Fruit fly (Drosophila melanogaster) whole organism, pupa: ENCODE data around the gene CG9471.

Source experiments
- CG10348 ChIP-seq: fragments of 200-800 bp; sonication (Bioruptor generic); IDR thresholded peaks from 2 replicates; pipeline ENCODE4 v1.3.6; 2022; ENCODE audit warnings: missing biosample characterization, missing genetic modification characterization
- CG12605 ChIP-seq: fragments of 200-800 bp; sonication (Bioruptor generic); IDR thresholded peaks from 2 replicates; pipeline ENCODE4 v1.3.6; 2022; ENCODE audit warnings: missing biosample characterization, missing genetic modification characterization
- CG13204 ChIP-seq: fragments of 200-800 bp; sonication (Bioruptor generic); optimal IDR thresholded peaks from 2 replicates; lab custom pipeline; 2018; ENCODE audit warnings: missing biosample characterization, mild to moderate bottlenecking, missing genetic modification characterization, moderate library complexity
- CG14655 ChIP-seq: fragments of 200-800 bp; sonication (Bioruptor generic); optimal IDR thresholded peaks from 3 replicates; lab custom pipeline; 2017; ENCODE audit warnings: mild to moderate bottlenecking, missing biosample characterization, missing genetic modification reagents, missing genetic modification characterization
- CG15710 ChIP-seq: fragments of 200-800 bp; sonication (Bioruptor generic); optimal IDR thresholded peaks from 2 replicates; lab custom pipeline; 2018; ENCODE audit warnings: missing biosample characterization, mild to moderate bottlenecking, missing genetic modification characterization, moderate library complexity
- CG17806 ChIP-seq: fragments of 200-800 bp; sonication (Bioruptor generic); optimal IDR thresholded peaks from 2 replicates; lab custom pipeline; 2018; ENCODE audit warnings: missing biosample characterization, mild to moderate bottlenecking, missing genetic modification characterization, moderate library complexity
- CG32121 ChIP-seq: fragments of 200-800 bp; sonication (Bioruptor generic); IDR thresholded peaks from 2 replicates; pipeline ENCODE4 v1.3.6; 2022; ENCODE audit warnings: missing biosample characterization, missing genetic modification characterization
- CG34367 ChIP-seq: fragments of 200-800 bp; sonication (Bioruptor generic); optimal IDR thresholded peaks from 2 replicates; lab custom pipeline; 2018; ENCODE audit warnings: missing biosample characterization, mild to moderate bottlenecking, missing genetic modification characterization
- CG4496 ChIP-seq: fragments of 200-800 bp; sonication (Bioruptor generic); IDR thresholded peaks from 3 replicates; pipeline ENCODE4 v1.3.6; 2022; ENCODE audit warnings: missing biosample characterization, missing genetic modification characterization
- CG8159 ChIP-seq: fragments of 200-800 bp; sonication (Bioruptor generic); optimal IDR thresholded peaks from 3 replicates; lab custom pipeline; 2018; ENCODE audit warnings: missing biosample characterization, mild to moderate bottlenecking, missing genetic modification characterization, moderate library complexity
- CG8301 ChIP-seq: fragments of 200-800 bp; sonication (Bioruptor generic); optimal IDR thresholded peaks from 2 replicates; lab custom pipeline; 2018; ENCODE audit warnings: missing biosample characterization, mild to moderate bottlenecking, missing genetic modification characterization
- CG9948 ChIP-seq: fragments of 200-800 bp; sonication (Bioruptor generic); optimal IDR thresholded peaks from 2 replicates; lab custom pipeline; 2018; ENCODE audit warnings: missing biosample characterization, mild to moderate bottlenecking, missing genetic modification characterization, moderate library complexity
- D1 ChIP-seq: fragments of 200-800 bp; sonication (Bioruptor generic); optimal IDR thresholded peaks from 2 replicates; lab custom pipeline; 2018; ENCODE audit warnings: missing biosample characterization, mild to moderate bottlenecking, missing genetic modification characterization, moderate library complexity
- EcR ChIP-seq: fragments of 200-800 bp; sonication (Bioruptor generic); optimal IDR thresholded peaks from 3 replicates; lab custom pipeline; 2019; ENCODE audit warnings: missing biosample characterization, missing genetic modification characterization, mild to moderate bottlenecking, moderate library complexity, missing genetic modification reagents
- Ets98B ChIP-seq: fragments of 200-800 bp; sonication (Bioruptor generic); IDR thresholded peaks from 2 replicates; pipeline ENCODE4 v1.3.6; 2022; ENCODE audit warnings: missing biosample characterization, missing genetic modification characterization
- Pif1A ChIP-seq: fragments of 200-800 bp; sonication (Bioruptor generic); optimal IDR thresholded peaks from 3 replicates; lab custom pipeline; 2016; ENCODE audit warnings: missing biosample characterization, missing genetic modification characterization
- Pif1B ChIP-seq: fragments of 200-800 bp; sonication (Bioruptor generic); optimal IDR thresholded peaks from 3 replicates; lab custom pipeline; 2016; ENCODE audit warnings: missing biosample characterization, missing genetic modification characterization
- Snoo ChIP-seq: fragments of 200-800 bp; sonication (Bioruptor generic); optimal IDR thresholded peaks from 3 replicates; lab custom pipeline; 2017; ENCODE audit warnings: missing biosample characterization, mild to moderate bottlenecking, missing genetic modification characterization, inconsistent platforms
- fd96Ca ChIP-seq: fragments of 200-800 bp; sonication (Bioruptor generic); IDR thresholded peaks from 3 replicates; pipeline ENCODE4 v1.3.6; 2022; ENCODE audit warnings: missing biosample characterization, missing genetic modification characterization
- gl ChIP-seq: fragments of 200-800 bp; sonication (Bioruptor generic); optimal IDR thresholded peaks from 2 replicates; lab custom pipeline; 2018; ENCODE audit warnings: missing biosample characterization, mild to moderate bottlenecking, missing genetic modification characterization
- rn ChIP-seq: fragments of 200-800 bp; sonication (Bioruptor generic); IDR thresholded peaks from 2 replicates; pipeline ENCODE4 v1.3.6; 2022; ENCODE audit warnings: missing biosample characterization, missing genetic modification characterization

Gene CG9471

DNA sequence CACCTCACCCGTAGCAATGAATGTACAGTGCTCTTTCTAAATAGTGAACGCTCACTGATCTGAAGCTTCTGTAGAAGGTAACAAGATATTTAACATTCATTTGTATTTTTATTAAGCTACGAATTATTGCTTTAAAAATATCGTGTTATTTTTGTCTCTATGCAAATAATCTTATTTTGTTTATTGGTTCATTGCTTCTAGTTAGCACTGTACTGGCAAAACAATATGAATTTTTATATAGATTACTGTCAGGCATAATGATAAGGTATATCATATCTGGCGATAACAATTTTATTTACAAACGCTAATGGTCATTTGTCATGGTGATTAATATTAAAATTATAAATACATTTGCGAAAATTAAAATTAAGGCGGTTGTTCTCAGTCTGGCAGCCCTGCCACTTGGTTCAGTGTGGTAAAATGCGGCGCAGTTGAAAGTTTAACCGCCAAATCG is at the start of gene CG9471:
CG9471 (minus strand) TSS at position 24 of the 454 bp plus-strand sequence.
- peak; percentile 77 for TF ChIP-seq gl (tag; lab: Kevin White, UChicago)
- TF ChIP-seq Snoo (tag; lab: Kevin White, UChicago): peak; percentile 92
- peak; percentile 93 for TF ChIP-seq Pif1B (GFP tag; lab: Kevin White, UChicago)
- TF ChIP-seq CG15710: peak; percentile 91
- TF ChIP-seq Pif1A (GFP tag; lab: Kevin White, UChicago): peak; percentile 95
- peak; percentile 95 for TF ChIP-seq Ets98B (GFP tag; lab: Robert Waterston, UW)
- TF ChIP-seq CG32121 (GFP tag; lab: Robert Waterston, UW): peak; percentile 91
- peak; percentile 91 for TF ChIP-seq CG8159
- TF ChIP-seq CG14655 (GFP tag; lab: Kevin White, UChicago): no peak
- TF ChIP-seq fd96Ca: peak; percentile 42; the same call in 1 of the 3 replicates
- TF ChIP-seq rn: peak; percentile 82
- TF ChIP-seq CG9948 (tag; lab: Kevin White, UChicago): peak; percentile 89
- TF ChIP-seq CG4496 (GFP tag; lab: Robert Waterston, UW): peak; percentile 97
- peak; percentile 25 for TF ChIP-seq EcR (GFP tag; lab: Kevin White, UChicago)
- TF ChIP-seq CG8301: peak; percentile 91
- TF ChIP-seq D1 (tag; lab: Kevin White, UChicago): no peak
- no peak for TF ChIP-seq CG13204 (GFP tag; lab: Kevin White, UChicago)
- TF ChIP-seq CG10348 (GFP tag; lab: Robert Waterston, UW): peak; percentile 59
- peak; percentile 93 for TF ChIP-seq CG17806 (tag; lab: Kevin White, UChicago)
- TF ChIP-seq CG34367: peak; percentile 89
- TF ChIP-seq CG12605 (GFP tag; lab: Robert Waterston, UW): peak; percentile 94

DNA sequence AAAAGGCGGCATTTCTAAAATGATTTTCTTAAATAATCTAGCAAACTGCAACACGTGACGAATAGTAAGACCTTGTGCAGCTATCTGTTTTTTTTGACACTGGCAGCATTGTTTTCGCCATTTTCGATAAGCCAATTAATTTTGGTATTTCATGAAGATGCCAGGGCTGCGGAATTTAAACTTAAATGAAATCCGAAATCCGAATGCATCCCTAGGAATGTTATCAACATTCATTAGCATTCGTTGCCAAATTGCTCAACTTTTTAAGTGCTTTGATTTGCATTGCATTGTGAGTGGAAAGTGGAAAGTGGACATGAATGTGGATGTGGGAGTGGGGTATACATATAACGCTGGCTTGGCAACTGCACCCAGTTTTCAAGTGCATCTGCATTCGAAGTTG is 49.7 kb upstream of the CG9471 start, which contains the start of gene CG42857:
CG42857 (minus strand) TSS at position 101 of the 400 bp plus-strand sequence.
- TF ChIP-seq gl (tag; lab: Kevin White, UChicago) (no peak), CG12605 (GFP tag; lab: Robert Waterston, UW) (no peak), CG17806 (tag; lab: Kevin White, UChicago) (no peak), Ets98B (GFP tag; lab: Robert Waterston, UW) (no peak), CG8301 (no peak), CG10348 (GFP tag; lab: Robert Waterston, UW) (no peak), fd96Ca (no peak), CG4496 (GFP tag; lab: Robert Waterston, UW) (no peak), CG13204 (GFP tag; lab: Kevin White, UChicago) (no peak), CG32121 (GFP tag; lab: Robert Waterston, UW) (no peak), Pif1A (GFP tag; lab: Kevin White, UChicago) (no peak), D1 (tag; lab: Kevin White, UChicago) (no peak), CG8159 (no peak), rn (no peak), Pif1B (GFP tag; lab: Kevin White, UChicago) (no peak), CG34367 (no peak), CG14655 (GFP tag; lab: Kevin White, UChicago) (no peak)

DNA sequence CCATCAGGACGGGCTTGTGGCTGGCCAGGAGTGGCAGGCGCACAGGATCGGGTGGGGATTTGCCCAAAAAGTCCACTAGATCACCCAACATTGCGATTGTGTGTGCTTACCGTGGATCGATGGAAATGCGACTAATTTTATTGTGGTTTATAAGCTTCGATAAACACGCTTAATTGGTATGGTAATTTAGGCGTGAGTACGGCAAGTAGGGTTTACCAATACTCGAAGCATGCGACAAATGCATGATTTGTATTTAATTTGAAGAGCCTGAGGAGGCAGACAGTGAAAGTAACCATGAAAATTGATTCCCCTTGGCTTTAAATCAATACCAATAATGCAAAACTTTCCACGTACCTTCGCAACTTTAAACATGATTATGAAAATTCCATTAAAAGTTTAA is 48.4 kb upstream of the CG9471 start, which contains the start of gene CG9458:
CG9458 (minus strand) TSS at position 101 of the 400 bp plus-strand sequence.
- TF ChIP-seq CG9948 (tag; lab: Kevin White, UChicago) (no peak), CG8159 (no peak), CG34367 (no peak), CG32121 (GFP tag; lab: Robert Waterston, UW) (no peak), CG4496 (GFP tag; lab: Robert Waterston, UW) (no peak), Pif1A (GFP tag; lab: Kevin White, UChicago) (no peak), CG13204 (GFP tag; lab: Kevin White, UChicago) (no peak), Pif1B (GFP tag; lab: Kevin White, UChicago) (no peak), D1 (tag; lab: Kevin White, UChicago) (no peak), Snoo (tag; lab: Kevin White, UChicago) (no peak), CG10348 (GFP tag; lab: Robert Waterston, UW) (no peak), CG12605 (GFP tag; lab: Robert Waterston, UW) (no peak), EcR (GFP tag; lab: Kevin White, UChicago) (no peak), Ets98B (GFP tag; lab: Robert Waterston, UW) (no peak), CG8301 (no peak), CG15710 (no peak), fd96Ca (no peak)

DNA sequence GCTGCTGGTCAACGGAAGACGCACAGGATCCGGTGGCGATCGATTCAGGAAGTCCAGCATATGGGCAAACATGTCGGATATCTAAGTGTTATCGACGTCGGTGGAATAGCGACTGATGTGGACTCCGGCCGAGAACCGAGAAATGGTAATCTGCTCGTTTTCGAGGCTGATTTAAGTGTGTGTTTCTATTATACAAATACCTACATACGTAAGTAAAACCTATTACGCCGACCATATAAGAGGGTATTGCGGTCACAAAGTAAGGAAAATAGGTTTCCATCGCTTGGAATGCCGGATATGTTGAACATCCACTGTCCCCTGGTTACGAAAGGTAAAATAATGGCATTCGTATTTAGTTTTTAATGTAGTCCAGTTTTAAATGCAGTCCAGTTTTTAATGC is 47.0 kb upstream of the CG9471 start, which contains the start of gene CG9459:
CG9459 (minus strand) TSS at position 101 of the 400 bp plus-strand sequence.
- TF ChIP-seq CG15710 (no peak), Ets98B (GFP tag; lab: Robert Waterston, UW) (no peak), CG13204 (GFP tag; lab: Kevin White, UChicago) (no peak), CG32121 (GFP tag; lab: Robert Waterston, UW) (no peak), EcR (GFP tag; lab: Kevin White, UChicago) (no peak), CG34367 (no peak), CG17806 (tag; lab: Kevin White, UChicago) (no peak), rn (no peak), CG8301 (no peak), fd96Ca (no peak), CG12605 (GFP tag; lab: Robert Waterston, UW) (no peak), CG8159 (no peak), Pif1B (GFP tag; lab: Kevin White, UChicago) (no peak), CG14655 (GFP tag; lab: Kevin White, UChicago) (no peak), Snoo (tag; lab: Kevin White, UChicago) (no peak)

DNA sequence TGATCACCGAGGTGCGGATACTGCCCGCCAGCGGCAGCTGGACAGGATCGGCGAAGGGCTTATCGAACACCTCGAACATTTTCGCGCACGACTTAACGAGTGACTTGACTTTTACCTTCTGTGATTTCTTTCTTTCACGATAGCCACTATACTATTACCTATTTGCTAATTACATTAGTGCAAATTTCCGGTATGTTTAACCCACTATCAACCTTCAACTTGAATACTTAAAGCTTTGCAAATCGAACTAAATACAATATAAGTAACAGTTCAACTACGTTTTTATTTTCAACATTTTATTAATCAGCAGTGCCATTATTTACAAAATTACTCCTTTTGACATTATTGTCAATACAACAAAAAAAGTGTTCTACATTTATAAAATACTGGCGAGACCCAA is 45.5 kb upstream of the CG9471 start, which contains the start of gene CG16904:
CG16904 (minus strand) TSS at position 101 of the 400 bp plus-strand sequence.
- TF ChIP-seq Ets98B (GFP tag; lab: Robert Waterston, UW) (no peak), CG32121 (GFP tag; lab: Robert Waterston, UW) (no peak), CG14655 (GFP tag; lab: Kevin White, UChicago) (no peak), CG12605 (GFP tag; lab: Robert Waterston, UW) (no peak), D1 (tag; lab: Kevin White, UChicago) (no peak), EcR (GFP tag; lab: Kevin White, UChicago) (no peak), gl (tag; lab: Kevin White, UChicago) (no peak), fd96Ca (no peak)
